Worm (Caenorhabditis elegans) whole organism, L3 larva: Measurements from ENCODE around the gene B0222.5.

Source experiments
- R02D3.7 ChIP-seq: fragments of 150-350 bp; optimal IDR thresholded peaks from 2 replicates; lab custom pipeline; 2014; ENCODE audit warnings: missing biosample characterization, missing genetic modification characterization
- elt-1 ChIP-seq: fragments of 150-350 bp; optimal IDR thresholded peaks from 2 replicates; lab custom pipeline; 2014; ENCODE audit warnings: missing biosample characterization, missing genetic modification characterization
- mdl-1 ChIP-seq: fragments of 150-350 bp; optimal IDR thresholded peaks from 2 replicates; lab custom pipeline; 2014; ENCODE audit warnings: missing biosample characterization, missing genetic modification characterization
- nhr-11 ChIP-seq: fragments of 150-350 bp; optimal IDR thresholded peaks from 2 replicates; lab custom pipeline; 2014; ENCODE audit warnings: missing biosample characterization, missing genetic modification characterization
- nhr-23 ChIP-seq: fragments of 150-350 bp; optimal IDR thresholded peaks from 2 replicates; lab custom pipeline; 2014; ENCODE audit warnings: missing biosample characterization, missing genetic modification reagents, missing genetic modification characterization
- nhr-237 ChIP-seq: fragments of 150-350 bp; optimal IDR thresholded peaks from 2 replicates; lab custom pipeline; 2014; ENCODE audit warnings: missing biosample characterization, missing genetic modification characterization
- pha-4 ChIP-seq: fragments of 150-350 bp; optimal IDR thresholded peaks from 2 replicates; lab custom pipeline; 2014; ENCODE audit warnings: missing biosample characterization, missing genetic modification reagents, missing genetic modification characterization
- snpc-4 ChIP-seq: fragments of 150-350 bp; optimal IDR thresholded peaks from 2 replicates; lab custom pipeline; 2014; ENCODE audit warnings: missing biosample characterization, missing genetic modification characterization
- unc-62 ChIP-seq: fragments of 150-350 bp; sonication (generic microtip); optimal IDR thresholded peaks from 4 replicates; lab custom pipeline; 2014; ENCODE audit warnings: missing biosample characterization, missing genetic modification reagents, missing genetic modification characterization
- ztf-11 ChIP-seq: fragments of 150-350 bp; optimal IDR thresholded peaks from 2 replicates; lab custom pipeline; 2014; ENCODE audit warnings: missing biosample characterization, missing genetic modification characterization

DNA sequence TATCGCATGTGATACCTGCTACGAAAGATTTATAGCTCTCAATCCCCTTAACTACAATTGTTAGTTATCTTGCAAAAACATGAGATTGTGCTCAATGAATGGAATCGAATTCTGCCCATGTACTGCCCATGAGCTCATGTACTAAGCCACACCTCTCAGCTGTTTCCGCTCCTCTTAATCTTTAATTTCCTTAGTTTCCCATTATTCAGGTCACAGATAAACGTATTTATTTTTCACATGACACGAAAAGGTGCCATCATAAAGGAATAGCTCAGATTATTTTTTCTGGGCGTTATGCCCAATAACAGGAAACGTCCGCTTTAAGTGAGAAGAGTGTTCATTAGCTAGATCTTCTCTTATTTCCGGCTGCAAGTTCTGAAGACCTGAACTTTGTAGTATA, 31.4 kb upstream of the B0222.5 start:
- TF ChIP-seq elt-1 (no peak), snpc-4 (no peak), nhr-11 (tag; lab: Kevin White, UChicago) (no peak), R02D3.7 (tag; lab: Kevin White, UChicago) (no peak), nhr-237 (tag; lab: Kevin White, UChicago) (no peak), nhr-23 (no peak), unc-62 (GFP tag; lab: Kevin White, UChicago) (no peak), ztf-11 (tag; lab: Kevin White, UChicago) (no peak), mdl-1 (tag; lab: Kevin White, UChicago) (no peak), pha-4 (tag; lab: Kevin White, UChicago) (no peak)
